Worm (Caenorhabditis elegans): ENCODE measurements around the gene C16C8.26.

The C16C8.26 gene

DNA sequence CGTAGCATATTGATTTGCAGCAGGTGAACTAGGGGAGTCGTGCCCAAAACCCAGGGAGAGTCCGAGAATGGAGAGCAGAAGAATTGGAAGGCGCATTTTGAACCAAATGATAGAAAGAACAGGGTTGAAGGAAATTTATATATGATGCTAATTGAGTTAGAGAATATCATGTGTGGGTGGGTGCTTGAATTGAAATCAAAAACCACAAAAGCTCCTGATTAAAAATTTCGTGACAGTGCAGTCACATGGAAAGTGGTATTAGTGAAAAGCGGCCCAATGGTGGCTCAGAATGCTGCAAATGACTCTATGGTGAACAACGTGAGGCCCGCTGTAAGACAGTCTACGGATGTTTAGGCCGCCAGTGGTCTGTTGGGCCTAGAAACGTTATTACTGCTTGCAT lies 3.5 kb upstream of the C16C8.26 start, which contains the start of gene C16C8.8:
C16C8.8 (minus strand) TSS at position 101 of the 400 bp plus-strand sequence.
- TF ChIP-seq pqm-1 (tag; optimal IDR thresholded peaks at IDR 0.05) (no peak), alr-1 (tag; optimal IDR thresholded peaks at IDR 0.05; ENCODE audit: borderline replicate concordance) (no peak), nhr-76 (tag; optimal IDR thresholded peaks at IDR 0.05) (no peak), nhr-19 (GFP tag; conservative IDR thresholded peaks at IDR 0.05) (no peak), tlp-1 (tag; optimal IDR thresholded peaks at IDR 0.05) (no peak), unc-86 (tag; optimal IDR thresholded peaks at IDR 0.05) (no peak), lin-39 (tag; optimal IDR thresholded peaks at IDR 0.05) (no peak), swsn-7 (tag; optimal IDR thresholded peaks at IDR 0.05) (no peak)

DNA sequence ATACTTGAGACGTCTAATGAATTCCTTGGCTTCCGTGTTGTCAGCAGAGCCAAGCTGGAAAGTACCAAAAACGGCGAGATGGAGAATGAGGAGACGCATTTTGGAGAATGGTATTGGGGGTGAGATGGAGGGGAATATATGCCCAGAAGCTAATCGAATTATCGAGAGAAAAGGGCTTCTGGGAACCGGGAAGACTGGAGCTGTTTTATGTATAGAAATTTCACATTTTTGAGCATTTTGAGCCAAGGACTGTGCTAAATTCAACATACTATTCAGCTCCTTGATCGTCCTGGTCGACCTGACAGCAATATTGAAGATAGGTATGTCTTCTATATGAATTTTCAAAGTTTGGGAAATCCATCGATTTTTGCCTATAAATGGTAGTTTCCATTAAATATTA lies 1.9 kb upstream of the C16C8.26 start, which contains the start of gene C16C8.7:
C16C8.7 (minus strand) TSS at position 101 of the 400 bp plus-strand sequence.
- no peak for TF ChIP-seq egl-13 (tag; optimal IDR thresholded peaks at IDR 0.05)
- TF ChIP-seq nhr-20 (tag; optimal IDR thresholded peaks at IDR 0.05): no peak
- TF ChIP-seq nhr-11 (tag; optimal IDR thresholded peaks at IDR 0.05): no peak
- TF ChIP-seq lin-14 (GFP tag; optimal IDR thresholded peaks at IDR 0.05): no peak
- TF ChIP-seq elt-3 (tag; optimal IDR thresholded peaks at IDR 0.05): no peak
- no peak for TF ChIP-seq nhr-77 (tag; optimal IDR thresholded peaks at IDR 0.05)
- TF ChIP-seq rnt-1 (tag; optimal IDR thresholded peaks at IDR 0.05): no peak
- TF ChIP-seq sox-4 (tag; optimal IDR thresholded peaks at IDR 0.05): no peak
- TF ChIP-seq C34B4.2 (tag; optimal IDR thresholded peaks at IDR 0.05): no peak
- no peak for TF ChIP-seq snu-23 (GFP tag; optimal IDR thresholded peaks at IDR 0.05)
- no peak for TF ChIP-seq unc-130 (tag; optimal IDR thresholded peaks at IDR 0.05)
- TF ChIP-seq hlh-4 (tag; optimal IDR thresholded peaks at IDR 0.05): no peak
- TF ChIP-seq lin-15B (tag; optimal IDR thresholded peaks at IDR 0.05): no peak
- TF ChIP-seq lin-39 (tag; optimal IDR thresholded peaks at IDR 0.05): no peak
- TF ChIP-seq ces-1 (GFP tag; optimal IDR thresholded peaks at IDR 0.05): no peak
- no peak for TF ChIP-seq mdl-1 (tag; optimal IDR thresholded peaks at IDR 0.05)

DNA sequence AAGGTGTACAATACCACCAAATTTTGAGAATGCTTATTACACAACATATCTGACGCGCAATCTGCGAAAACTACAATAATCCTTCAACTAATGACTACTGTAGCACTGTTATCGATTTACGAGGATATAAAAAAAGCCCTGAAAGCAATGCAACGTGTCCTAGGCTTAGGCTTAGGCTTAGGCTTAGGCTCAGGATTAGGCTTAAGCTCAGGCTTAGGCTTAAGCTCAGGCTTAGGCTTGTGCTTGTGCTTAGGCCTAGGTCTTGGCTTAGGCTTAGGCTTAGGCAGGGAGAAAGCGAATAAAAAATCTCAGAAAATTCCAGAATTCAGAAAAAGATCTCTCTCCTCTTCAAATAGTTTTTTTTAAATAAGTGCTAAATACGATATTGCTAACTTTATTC lies 1.1 kb upstream of the C16C8.26 start:
- TF ChIP-seq pqm-1 (tag; optimal IDR thresholded peaks at IDR 0.05): no peak
- no peak for TF ChIP-seq hlh-4 (tag; optimal IDR thresholded peaks at IDR 0.05)
- TF ChIP-seq nhr-19 (GFP tag; conservative IDR thresholded peaks at IDR 0.05): no peak
- no peak for TF ChIP-seq unc-62 (GFP tag; optimal IDR thresholded peaks at IDR 0.05)
- no peak for TF ChIP-seq lin-35 (GFP tag; optimal IDR thresholded peaks at IDR 0.05)

DNA sequence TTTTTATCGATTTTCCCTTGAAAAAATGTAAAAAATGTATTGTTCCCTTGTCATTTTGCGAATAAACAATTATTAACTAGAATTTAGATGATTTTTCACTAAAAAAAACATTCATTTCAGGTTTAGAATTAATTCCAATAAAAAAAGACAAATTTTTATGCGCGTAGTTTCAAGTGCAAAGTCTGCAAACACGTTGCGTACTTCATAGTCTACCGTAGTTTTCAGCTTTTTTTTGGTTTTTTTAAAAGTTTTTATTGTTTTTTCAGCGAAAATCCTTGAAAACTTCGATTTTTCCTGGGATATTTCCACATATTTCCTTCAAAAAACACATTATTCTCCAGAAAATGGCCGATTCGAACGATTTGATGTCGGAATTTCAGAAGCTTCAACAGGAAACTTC lies 4.6 kb downstream of the C16C8.26 start, which contains the start of gene C16C8.11:
C16C8.11 (plus strand) TSS at position 188 of the 400 bp plus-strand sequence.
- no peak for TF ChIP-seq fos-1 (tag; optimal IDR thresholded peaks at IDR 0.05)
- no peak for TF ChIP-seq nhr-71 (tag; optimal IDR thresholded peaks at IDR 0.05)
- TF ChIP-seq ces-1 (GFP tag; optimal IDR thresholded peaks at IDR 0.05): no peak
- no peak for TF ChIP-seq F16B12.6 (tag; optimal IDR thresholded peaks at IDR 0.05)
- TF ChIP-seq pax-3 (tag; optimal IDR thresholded peaks at IDR 0.05): no peak
- no peak for TF ChIP-seq Y116A8C.19 (tag; optimal IDR thresholded peaks at IDR 0.05; ENCODE audit: borderline replicate concordance)
- no peak for TF ChIP-seq sup-37 (GFP tag; optimal IDR thresholded peaks at IDR 0.05)
- TF ChIP-seq lin-39 (tag; optimal IDR thresholded peaks at IDR 0.05): no peak
- no peak for TF ChIP-seq ceh-82 (tag; optimal IDR thresholded peaks at IDR 0.05)
- TF ChIP-seq unc-98 (GFP tag; IDR thresholded peaks at IDR 0.05): no peak
- no peak for TF ChIP-seq alr-1 (tag; optimal IDR thresholded peaks at IDR 0.05; ENCODE audit: borderline replicate concordance)
- TF ChIP-seq nhr-77 (tag; optimal IDR thresholded peaks at IDR 0.05): no peak
- no peak for TF ChIP-seq snu-23 (GFP tag; optimal IDR thresholded peaks at IDR 0.05)
- TF ChIP-seq tbx-2 (tag; optimal IDR thresholded peaks at IDR 0.05): no peak
- no peak for TF ChIP-seq egl-27 (tag; optimal IDR thresholded peaks at IDR 0.05)
- TF ChIP-seq unc-130 (tag; optimal IDR thresholded peaks at IDR 0.05): no peak
- TF ChIP-seq mep-1 (tag; optimal IDR thresholded peaks at IDR 0.05): no peak
- no peak for TF ChIP-seq dpl-1 (GFP tag; optimal IDR thresholded peaks at IDR 0.05)

Data from whole organism, L1 larva.